Fruit fly (Drosophila melanogaster): Measurements from ENCODE around the gene CG12877.

DNA sequence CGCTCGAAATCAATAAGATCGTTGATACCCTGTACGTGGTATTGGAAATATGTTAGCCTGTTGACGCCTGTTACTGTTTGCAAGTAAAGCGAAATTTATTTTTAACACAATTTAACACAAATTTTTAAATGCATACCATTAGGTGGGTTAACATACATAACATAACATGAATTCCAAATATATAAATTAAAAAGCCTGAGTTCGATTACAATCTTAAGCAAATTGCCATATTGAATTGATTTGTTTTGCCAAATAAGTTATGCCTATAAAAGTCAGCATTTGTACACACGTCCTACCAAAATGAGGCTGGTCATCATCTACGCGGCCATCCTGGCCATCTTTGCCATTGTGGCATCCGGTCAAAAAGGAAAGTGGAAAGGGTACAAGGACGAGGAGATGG, 12.9 kb upstream of the CG12877 start, which contains the start of gene CG43319:
- no peak for TF ChIP-seq CTCF (optimal IDR thresholded peaks at IDR 0.05)
- no peak for TF ChIP-seq CG8478 (optimal IDR thresholded peaks at IDR 0.05)

Data from S2 (cell line).